Fruit fly (Drosophila melanogaster) whole organism, pupa: Measurements from ENCODE around the gene Polr3G.

Experiments
- CG12605 ChIP-seq: fragments of 200-800 bp; sonication (Bioruptor generic); IDR thresholded peaks from 2 replicates; pipeline ENCODE4 v1.3.6; 2022; ENCODE audit warnings: missing biosample characterization, missing genetic modification characterization
- CG13204 ChIP-seq: fragments of 200-800 bp; sonication (Bioruptor generic); optimal IDR thresholded peaks from 2 replicates; lab custom pipeline; 2018; ENCODE audit warnings: missing biosample characterization, mild to moderate bottlenecking, missing genetic modification characterization, moderate library complexity
- CG15710 ChIP-seq: fragments of 200-800 bp; sonication (Bioruptor generic); optimal IDR thresholded peaks from 2 replicates; lab custom pipeline; 2018; ENCODE audit warnings: missing biosample characterization, mild to moderate bottlenecking, missing genetic modification characterization, moderate library complexity
- CG17806 ChIP-seq: fragments of 200-800 bp; sonication (Bioruptor generic); optimal IDR thresholded peaks from 2 replicates; lab custom pipeline; 2018; ENCODE audit warnings: missing biosample characterization, mild to moderate bottlenecking, missing genetic modification characterization, moderate library complexity
- CG9948 ChIP-seq: fragments of 200-800 bp; sonication (Bioruptor generic); optimal IDR thresholded peaks from 2 replicates; lab custom pipeline; 2018; ENCODE audit warnings: missing biosample characterization, mild to moderate bottlenecking, missing genetic modification characterization, moderate library complexity
- EcR ChIP-seq: fragments of 200-800 bp; sonication (Bioruptor generic); optimal IDR thresholded peaks from 3 replicates; lab custom pipeline; 2019; ENCODE audit warnings: missing biosample characterization, missing genetic modification characterization, mild to moderate bottlenecking, moderate library complexity, missing genetic modification reagents
- Ets98B ChIP-seq: fragments of 200-800 bp; sonication (Bioruptor generic); IDR thresholded peaks from 2 replicates; pipeline ENCODE4 v1.3.6; 2022; ENCODE audit warnings: missing biosample characterization, missing genetic modification characterization
- Pif1B ChIP-seq: fragments of 200-800 bp; sonication (Bioruptor generic); optimal IDR thresholded peaks from 3 replicates; lab custom pipeline; 2016; ENCODE audit warnings: missing biosample characterization, missing genetic modification characterization
- gl ChIP-seq: fragments of 200-800 bp; sonication (Bioruptor generic); optimal IDR thresholded peaks from 2 replicates; lab custom pipeline; 2018; ENCODE audit warnings: missing biosample characterization, mild to moderate bottlenecking, missing genetic modification characterization
- rn ChIP-seq: fragments of 200-800 bp; sonication (Bioruptor generic); IDR thresholded peaks from 2 replicates; pipeline ENCODE4 v1.3.6; 2022; ENCODE audit warnings: missing biosample characterization, missing genetic modification characterization

DNA sequence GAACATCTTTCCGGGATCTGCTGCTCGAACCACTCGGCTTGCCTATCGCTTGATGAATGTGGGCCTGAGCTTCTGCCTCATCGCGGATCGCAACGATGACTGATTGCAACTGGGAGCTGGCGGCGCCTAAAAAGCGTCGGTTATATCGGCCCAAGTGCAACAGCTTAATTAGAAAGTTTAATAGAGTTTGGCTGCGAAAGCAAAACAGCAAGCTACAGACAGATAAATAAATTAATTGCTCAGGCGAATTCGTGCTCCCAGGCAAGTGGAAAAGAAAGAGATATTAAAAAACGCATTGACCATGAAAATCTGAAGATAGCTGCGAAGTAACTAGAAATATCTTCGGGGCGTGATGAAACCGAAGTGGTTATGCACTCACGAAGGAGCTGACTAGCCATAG, 44.3 kb downstream of the Polr3G start, which contains the start of gene CG13728:
- TF ChIP-seq EcR (GFP tag; lab: Kevin White, UChicago) = no peak
- no peak for TF ChIP-seq rn
- no peak for TF ChIP-seq CG13204 (GFP tag; lab: Kevin White, UChicago)
- no peak for TF ChIP-seq CG12605 (GFP tag; lab: Robert Waterston, UW)
- no peak for TF ChIP-seq gl (tag; lab: Kevin White, UChicago)
- TF ChIP-seq Pif1B (GFP tag; lab: Kevin White, UChicago) = no peak
- no peak for TF ChIP-seq Ets98B
- no peak for TF ChIP-seq CG9948
- no peak for TF ChIP-seq CG15710 (tag; lab: Kevin White, UChicago)
- TF ChIP-seq CG17806 (tag; lab: Kevin White, UChicago) = no peak
